Worm (Caenorhabditis elegans) whole organism, L4/young adult: ENCODE measurements around the gene T27E4.5.

Source experiments
- W03F9.2 ChIP-seq: fragments of 150-350 bp; optimal IDR thresholded peaks from 2 replicates; lab custom pipeline; 2014; ENCODE audit warnings: missing biosample characterization, missing genetic modification characterization
- dao-5 ChIP-seq: sonication (generic microtip); optimal IDR thresholded peaks from 2 replicates; lab custom pipeline; 2016; ENCODE audit warnings: missing genotype, missing genetic modification characterization, moderate library complexity, missing compliant biosample characterization

- TF ChIP-seq W03F9.2 = no peak
- TF ChIP-seq dao-5 (tag; lab: Kevin White, UChicago) = no peak
These were observed 39.7 kb upstream of the T27E4.5 start, which contains the start of gene pqn-31 for ce11 chrV:9109281-9109680.
